Worm (Caenorhabditis elegans) whole organism, midembryonic: ENCODE data around the gene K02E11.6.

Experiments used
- T22C8.4 ChIP-seq: fragments of 200-800 bp; sonication (Bioruptor generic); IDR thresholded peaks from 2 replicates; pipeline ENCODE4 v1.3.6; 2022; ENCODE audit warnings: missing genetic modification characterization, missing compliant biosample characterization
- cog-1 ChIP-seq: sonication (generic microtip); optimal IDR thresholded peaks from 2 replicates; lab custom pipeline; 2016; ENCODE audit warnings: missing genetic modification characterization, missing compliant biosample characterization
- flt-1 ChIP-seq: fragments of 200-800 bp; sonication (Bioruptor generic); IDR thresholded peaks from 2 replicates; pipeline ENCODE4 v1.3.6; 2022; ENCODE audit warnings: missing genetic modification characterization, missing compliant biosample characterization
- klf-2 ChIP-seq: fragments of 200-800 bp; sonication (Bioruptor generic); conservative IDR thresholded peaks from 2 replicates; pipeline ENCODE4 v1.3.6; 2022; ENCODE audit warnings: missing genetic modification reagents, missing genetic modification characterization, missing compliant biosample characterization
- med-1 ChIP-seq: sonication (generic microtip); optimal IDR thresholded peaks from 2 replicates; lab custom pipeline; 2017; ENCODE audit warnings: missing genetic modification characterization, mild to moderate bottlenecking, missing compliant biosample characterization, antibody characterized with exemption, missing genetic modification reagents; ENCODE audit not compliant: insufficient read depth
- ref-1 ChIP-seq: fragments of 200-800 bp; sonication (Bioruptor generic); conservative IDR thresholded peaks from 2 replicates; pipeline ENCODE4 v1.3.6; 2022; ENCODE audit warnings: missing genetic modification reagents, missing genetic modification characterization, missing compliant biosample characterization
- tab-1 ChIP-seq: fragments of 200-800 bp; sonication (Bioruptor generic); IDR thresholded peaks from 2 replicates; pipeline ENCODE4 v1.3.6; 2022; ENCODE audit warnings: missing genetic modification characterization, missing compliant biosample characterization
- ztf-23 ChIP-seq: fragments of 200-800 bp; sonication (Bioruptor generic); IDR thresholded peaks from 2 replicates; pipeline ENCODE4 v1.3.6; 2022; ENCODE audit warnings: missing genetic modification reagents, missing genetic modification characterization, missing compliant biosample characterization
- ztf-29 ChIP-seq: fragments of 200-800 bp; sonication (Bioruptor generic); IDR thresholded peaks from 2 replicates; pipeline ENCODE4 v1.3.6; 2022; ENCODE audit warnings: missing genetic modification reagents, missing genetic modification characterization, missing compliant biosample characterization

DNA sequence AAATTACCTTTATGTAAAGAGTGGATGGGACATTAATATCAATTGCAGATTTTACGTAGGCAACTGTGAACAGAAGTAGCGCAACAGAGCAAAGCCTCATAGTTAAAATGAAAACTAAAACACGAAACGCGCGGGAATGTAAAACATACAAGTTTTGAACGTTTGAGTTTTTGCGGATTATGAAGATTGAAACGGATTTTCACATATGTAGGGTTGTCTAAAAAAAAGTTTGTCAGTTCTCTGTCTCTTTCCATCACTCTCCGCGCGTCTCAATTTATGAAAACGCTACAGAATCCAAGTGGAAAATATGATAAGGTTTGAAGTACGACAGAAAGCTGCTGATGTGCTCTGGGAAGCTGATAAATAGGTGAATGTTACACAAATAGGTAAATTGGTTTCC is 1.8 kb upstream of the K02E11.6 start, which contains the start of gene K02E11.3:
- TF ChIP-seq flt-1 (no peak), klf-2 (GFP tag; lab: Robert Waterston, UW) (no peak), ref-1 (GFP tag; lab: Robert Waterston, UW) (no peak), T22C8.4 (GFP tag; lab: Robert Waterston, UW) (no peak), med-1 (GFP tag; lab: Kevin White, UChicago) (no peak), tab-1 (GFP tag; lab: Robert Waterston, UW) (no peak), ztf-29 (GFP tag; lab: Robert Waterston, UW) (no peak), cog-1 (tag; lab: Kevin White, UChicago) (no peak), ztf-23 (GFP tag; lab: Robert Waterston, UW) (no peak)
